Fruit fly (Drosophila melanogaster) whole organism: ENCODE data around the gene CG31661.

ENCODE experiments used
- Dll ChIP-seq: fragments of >200 bp; optimal IDR thresholded peaks from 2 replicates; lab custom pipeline; 2017
- EcR ChIP-seq, 2 experiments: fragments of >200 bp; optimal IDR thresholded peaks; 2 replicates each; lab custom pipeline; 2017; ENCODE audit warnings: missing biosample characterization in 2 of 2, missing genetic modification characterization in 2 of 2, missing genetic modification reagents in 2 of 2
- pan ChIP-seq: fragments of >200 bp; optimal IDR thresholded peaks from 2 replicates; lab custom pipeline; 2017
- psq ChIP-seq: fragments of >200 bp; optimal IDR thresholded peaks from 2 replicates; lab custom pipeline; 2017

dm6 chr2L:1495160-1495559 is 1.9 kb upstream of the CG31661 start, which contains the start of gene CG31926:
- TF ChIP-seq Dll (lab: Kevin White, UChicago) (no peak), psq (lab: Kevin White, UChicago) (no peak), pan (no peak), EcR (GFP tag; optimal IDR thresholded peaks at IDR 0.05; lab: Kevin White, UChicago) (no peak)
